Worm (Caenorhabditis elegans): Measurements from ENCODE around the gene ccdc-12.

- no peak for TF ChIP-seq unc-62 (GFP tag; optimal IDR thresholded peaks at IDR 0.05 in 1 of 2)
- TF ChIP-seq unc-62 (tag; optimal IDR thresholded peaks at IDR 0.05): no peak
- no peak for TF ChIP-seq aha-1 (tag)
- TF ChIP-seq nhr-6 (tag; optimal IDR thresholded peaks at IDR 0.05): no peak
- no peak for TF ChIP-seq dpl-1 (GFP tag; optimal IDR thresholded peaks at IDR 0.05)
- no peak for TF ChIP-seq lsy-2 (tag; optimal IDR thresholded peaks at IDR 0.05)
- no peak for TF ChIP-seq ztf-11 (tag; optimal IDR thresholded peaks at IDR 0.05)
Measured at ce11 chrIV:2464156-2464555, 30.8 kb downstream of the ccdc-12 start, which contains the start of gene ilys-3.
